Fruit fly (Drosophila melanogaster) whole organism, embryonic: Measurements from ENCODE around the gene CG17803.
A peak's percentile ranks its signal among the peaks of the same experiment; 100 is the strongest.

ENCODE experiments used
- Adf1 ChIP-seq: fragments of 200-800 bp; sonication (Bioruptor generic); IDR thresholded peaks from 2 replicates; pipeline ENCODE4 v1.3.6; 2022; ENCODE audit warnings: missing biosample characterization, missing genetic modification characterization
- CG13775 ChIP-seq: fragments of 200-800 bp; sonication (Bioruptor generic); optimal IDR thresholded peaks from 3 replicates; lab custom pipeline; 2017; ENCODE audit warnings: missing biosample characterization, mild to moderate bottlenecking, missing genetic modification characterization
- CG15011 ChIP-seq: fragments of 200-800 bp; sonication (Bioruptor generic); optimal IDR thresholded peaks from 3 replicates; lab custom pipeline; 2018; ENCODE audit warnings: missing biosample characterization, mild to moderate bottlenecking, missing genetic modification characterization
- CG16815 ChIP-seq: fragments of 200-800 bp; sonication (Bioruptor generic); optimal IDR thresholded peaks from 3 replicates; lab custom pipeline; 2017; ENCODE audit warnings: missing biosample characterization, mild to moderate bottlenecking, missing genetic modification characterization
- CG31441 ChIP-seq: fragments of 200-800 bp; sonication (Bioruptor generic); IDR thresholded peaks from 2 replicates; pipeline ENCODE4 v1.3.6; 2022; ENCODE audit warnings: missing biosample characterization, missing genetic modification characterization
- CG32767 ChIP-seq: fragments of 200-800 bp; sonication (Bioruptor generic); IDR thresholded peaks from 2 replicates; pipeline ENCODE4 v1.3.6; 2022; ENCODE audit warnings: missing biosample characterization, missing genetic modification characterization
- CG4360 ChIP-seq: fragments of 200-800 bp; sonication (Bioruptor generic); IDR thresholded peaks from 2 replicates; pipeline ENCODE4 v1.3.6; 2022; ENCODE audit warnings: missing biosample characterization, missing genetic modification characterization
- CG4730 ChIP-seq: fragments of 200-800 bp; sonication (Bioruptor generic); IDR thresholded peaks from 2 replicates; pipeline ENCODE4 v1.3.6; 2022; ENCODE audit warnings: missing biosample characterization, missing genetic modification characterization
- CG5180 ChIP-seq: fragments of 200-800 bp; sonication (Bioruptor generic); optimal IDR thresholded peaks from 3 replicates; lab custom pipeline; 2017; ENCODE audit warnings: missing biosample characterization, missing genetic modification characterization, mild to moderate bottlenecking, moderate library complexity, missing genetic modification reagents
- CG6175 ChIP-seq: fragments of 200-800 bp; sonication (Bioruptor generic); IDR thresholded peaks from 3 replicates; pipeline ENCODE4 v1.3.6; 2022; ENCODE audit warnings: missing biosample characterization, missing genetic modification characterization
- CG6272 ChIP-seq: fragments of 200-800 bp; sonication (Bioruptor generic); IDR thresholded peaks from 2 replicates; pipeline ENCODE4 v1.3.6; 2022; ENCODE audit warnings: missing biosample characterization, missing genetic modification characterization
- CG7745 ChIP-seq: fragments of 200-800 bp; sonication (Bioruptor generic); optimal IDR thresholded peaks from 2 replicates; lab custom pipeline; 2018; ENCODE audit warnings: missing biosample characterization, mild to moderate bottlenecking, missing genetic modification characterization, moderate library complexity
- CG8765 ChIP-seq: fragments of 200-800 bp; sonication (Bioruptor generic); IDR thresholded peaks from 2 replicates; pipeline ENCODE4 v1.3.6; 2022; ENCODE audit warnings: missing biosample characterization, missing genetic modification characterization
- Chrac-16 ChIP-seq: fragments of 200-800 bp; sonication (Bioruptor generic); optimal IDR thresholded peaks from 3 replicates; lab custom pipeline; 2016; ENCODE audit warnings: missing biosample characterization, missing genetic modification characterization
- CkIIα-i1 ChIP-seq: fragments of 200-800 bp; sonication (Bioruptor generic); IDR thresholded peaks from 2 replicates; pipeline ENCODE4 v1.3.6; 2022; ENCODE audit warnings: missing biosample characterization, missing genetic modification characterization
- Dad ChIP-seq: fragments of 200-800 bp; sonication (Bioruptor generic); optimal IDR thresholded peaks from 3 replicates; lab custom pipeline; 2016; ENCODE audit warnings: missing biosample characterization, missing genetic modification characterization
- Deaf1 ChIP-seq: fragments of 200-800 bp; optimal IDR thresholded peaks from 3 replicates; lab custom pipeline; 2019; ENCODE audit warnings: missing biosample characterization, mild to moderate bottlenecking, missing genetic modification characterization, moderate library complexity
- ERR ChIP-seq: fragments of 200-800 bp; sonication (Bioruptor generic); optimal IDR thresholded peaks from 2 replicates; lab custom pipeline; 2016; ENCODE audit warnings: missing biosample characterization, missing genetic modification characterization
- Elba2 ChIP-seq: fragments of 200-800 bp; sonication (Bioruptor generic); optimal IDR thresholded peaks from 3 replicates; lab custom pipeline; 2016; ENCODE audit warnings: missing biosample characterization, missing genetic modification characterization
- HHEX ChIP-seq: fragments of 200-800 bp; sonication (Bioruptor generic); optimal IDR thresholded peaks from 3 replicates; lab custom pipeline; 2017; ENCODE audit warnings: missing biosample characterization, mild to moderate bottlenecking, missing genetic modification characterization, missing genetic modification reagents
- Hand ChIP-seq: fragments of 200-800 bp; sonication (Bioruptor generic); optimal IDR thresholded peaks from 2 replicates; lab custom pipeline; 2017; ENCODE audit warnings: mild to moderate bottlenecking, missing biosample characterization, missing genetic modification reagents, missing genetic modification characterization
- Hey ChIP-seq: fragments of 200-800 bp; sonication (Bioruptor generic); optimal IDR thresholded peaks from 3 replicates; lab custom pipeline; 2018; ENCODE audit warnings: missing biosample characterization, mild to moderate bottlenecking, missing genetic modification characterization
- Hmr ChIP-seq: fragments of 200-800 bp; sonication (Bioruptor generic); optimal IDR thresholded peaks from 3 replicates; lab custom pipeline; 2017; ENCODE audit warnings: mild to moderate bottlenecking, missing biosample characterization, missing genetic modification reagents, missing genetic modification characterization
- Hsf ChIP-seq: fragments of 200-800 bp; sonication (Bioruptor generic); optimal IDR thresholded peaks from 3 replicates; lab custom pipeline; 2016; ENCODE audit warnings: missing biosample characterization, missing genetic modification characterization
- MBD-R2 ChIP-seq: fragments of 200-800 bp; sonication (Bioruptor generic); IDR thresholded peaks from 2 replicates; pipeline ENCODE4 v1.3.6; 2022; ENCODE audit warnings: missing biosample characterization, missing genetic modification characterization
- Med ChIP-seq: fragments of 200-800 bp; sonication (Bioruptor generic); peaks from one replicate; lab custom pipeline; 2016; ENCODE audit warnings: missing biosample characterization, missing genetic modification characterization, mild to moderate bottlenecking, inconsistent platforms, moderate library complexity
- Myb ChIP-seq: fragments of 200-800 bp; sonication (Bioruptor generic); optimal IDR thresholded peaks from 2 replicates; lab custom pipeline; 2016; ENCODE audit warnings: missing biosample characterization, missing genetic modification characterization
- Rfx ChIP-seq: fragments of 200-800 bp; sonication (Bioruptor generic); IDR thresholded peaks from 2 replicates; pipeline ENCODE4 v1.3.6; 2022; ENCODE audit warnings: missing biosample characterization, missing genetic modification characterization
- Trl ChIP-seq, 3 experiments: fragments of >200 bp in 2 of 3; fragments of 200-800 bp in 1 of 3; sonication (Bioruptor generic) in 1 of 3; optimal IDR thresholded peaks; 2 replicates in 1 of 3; 3 replicates in 2 of 3; lab custom pipeline; 2016 to 2017; ENCODE audit warnings: missing biosample characterization in 1 of 3, missing genetic modification characterization in 1 of 3
- abd-A ChIP-seq: fragments of 200-800 bp; sonication (Bioruptor generic); optimal IDR thresholded peaks from 3 replicates; lab custom pipeline; 2019; ENCODE audit warnings: missing biosample characterization, mild to moderate bottlenecking, missing genetic modification characterization, moderate library complexity
- bsh ChIP-seq, 2 experiments: fragments of 200-800 bp; sonication (Bioruptor generic); optimal IDR thresholded peaks; 2 replicates each; lab custom pipeline; 2017 to 2018; ENCODE audit warnings: mild to moderate bottlenecking in 2 of 2, missing biosample characterization in 2 of 2, missing genetic modification characterization in 2 of 2, moderate library complexity in 1 of 2
- caup ChIP-seq: fragments of 200-800 bp; sonication (Bioruptor generic); optimal IDR thresholded peaks from 3 replicates; lab custom pipeline; 2017; ENCODE audit warnings: missing biosample characterization, mild to moderate bottlenecking, missing genetic modification characterization, moderate library complexity; ENCODE audit not compliant: severe bottlenecking
- crol ChIP-seq: fragments of 200-800 bp; sonication (Bioruptor generic); IDR thresholded peaks from 2 replicates; pipeline ENCODE4 v1.3.6; 2022; ENCODE audit warnings: missing biosample characterization, missing genetic modification characterization
- cwo ChIP-seq: fragments of 200-800 bp; sonication (Bioruptor generic); optimal IDR thresholded peaks from 3 replicates; lab custom pipeline; 2017; ENCODE audit warnings: missing biosample characterization, missing genetic modification characterization, mild to moderate bottlenecking, moderate library complexity, missing genetic modification reagents
- dm ChIP-seq: fragments of 200-800 bp; sonication (Bioruptor generic); optimal IDR thresholded peaks from 3 replicates; lab custom pipeline; 2016; ENCODE audit warnings: missing biosample characterization, missing genetic modification characterization
- dysf ChIP-seq: fragments of 200-800 bp; sonication (Bioruptor generic); IDR thresholded peaks from 3 replicates; pipeline ENCODE4 v1.3.6; 2022; ENCODE audit warnings: missing biosample characterization, missing genetic modification characterization
- ewg ChIP-seq: fragments of 200-800 bp; sonication (Bioruptor generic); optimal IDR thresholded peaks from 3 replicates; lab custom pipeline; 2017; ENCODE audit warnings: mild to moderate bottlenecking, missing biosample characterization, missing genetic modification reagents, missing genetic modification characterization
- fd102C ChIP-seq: fragments of 200-800 bp; sonication (Bioruptor generic); optimal IDR thresholded peaks from 2 replicates; lab custom pipeline; 2018; ENCODE audit warnings: missing biosample characterization, mild to moderate bottlenecking, missing genetic modification characterization, moderate library complexity
- kah ChIP-seq: fragments of 200-800 bp; sonication (Bioruptor generic); optimal IDR thresholded peaks from 2 replicates; lab custom pipeline; 2018; ENCODE audit warnings: missing biosample characterization, mild to moderate bottlenecking, missing genetic modification characterization
- org-1 ChIP-seq: fragments of 200-800 bp; sonication (Bioruptor generic); optimal IDR thresholded peaks from 2 replicates; lab custom pipeline; 2017; ENCODE audit warnings: missing biosample characterization, missing genetic modification characterization
- p53 ChIP-seq: fragments of 200-800 bp; sonication (Bioruptor generic); optimal IDR thresholded peaks from 2 replicates; lab custom pipeline; 2016; ENCODE audit warnings: missing biosample characterization, missing genetic modification characterization
- pfk ChIP-seq: fragments of 200-800 bp; sonication (Bioruptor generic); optimal IDR thresholded peaks from 2 replicates; lab custom pipeline; 2018; ENCODE audit warnings: missing biosample characterization, mild to moderate bottlenecking, missing genetic modification characterization, moderate library complexity
- pho ChIP-seq: fragments of 200-800 bp; sonication (Bioruptor generic); optimal IDR thresholded peaks from 2 replicates; lab custom pipeline; 2016; ENCODE audit warnings: missing biosample characterization, missing genetic modification characterization
- pnt ChIP-seq: fragments of 200-800 bp; sonication (Bioruptor generic); optimal IDR thresholded peaks from 3 replicates; lab custom pipeline; 2016; ENCODE audit warnings: missing biosample characterization, missing genetic modification characterization
- row ChIP-seq: fragments of 200-800 bp; sonication (Bioruptor generic); IDR thresholded peaks from 3 replicates; pipeline ENCODE4 v1.3.6; 2022; ENCODE audit warnings: missing biosample characterization, missing genetic modification characterization
- sens ChIP-seq: fragments of 200-800 bp; sonication (Bioruptor generic); peaks from one replicate; lab custom pipeline; 2016; ENCODE audit warnings: missing biosample characterization, missing genetic modification characterization
- sens-2 ChIP-seq: fragments of 200-800 bp; sonication (Bioruptor generic); IDR thresholded peaks from 2 replicates; pipeline ENCODE4 v1.3.6; 2022; ENCODE audit warnings: missing biosample characterization, missing genetic modification characterization
- slbo ChIP-seq: fragments of 200-800 bp; sonication (Bioruptor generic); IDR thresholded peaks from 2 replicates; pipeline ENCODE4 v1.3.6; 2022; ENCODE audit warnings: missing biosample characterization, missing genetic modification characterization
- sob ChIP-seq: fragments of 200-800 bp; sonication (Bioruptor generic); IDR thresholded peaks from 2 replicates; pipeline ENCODE4 v1.3.6; 2022; ENCODE audit warnings: missing biosample characterization, missing genetic modification characterization
- tgo ChIP-seq: fragments of 200-800 bp; sonication (Bioruptor generic); IDR thresholded peaks from 3 replicates; pipeline ENCODE4 v1.3.6; 2022; ENCODE audit warnings: missing biosample characterization, missing genetic modification characterization
- trh ChIP-seq: fragments of 200-800 bp; sonication (Bioruptor generic); optimal IDR thresholded peaks from 2 replicates; lab custom pipeline; 2016; ENCODE audit warnings: missing biosample characterization, missing genetic modification characterization

Gene CG17803

DNA sequence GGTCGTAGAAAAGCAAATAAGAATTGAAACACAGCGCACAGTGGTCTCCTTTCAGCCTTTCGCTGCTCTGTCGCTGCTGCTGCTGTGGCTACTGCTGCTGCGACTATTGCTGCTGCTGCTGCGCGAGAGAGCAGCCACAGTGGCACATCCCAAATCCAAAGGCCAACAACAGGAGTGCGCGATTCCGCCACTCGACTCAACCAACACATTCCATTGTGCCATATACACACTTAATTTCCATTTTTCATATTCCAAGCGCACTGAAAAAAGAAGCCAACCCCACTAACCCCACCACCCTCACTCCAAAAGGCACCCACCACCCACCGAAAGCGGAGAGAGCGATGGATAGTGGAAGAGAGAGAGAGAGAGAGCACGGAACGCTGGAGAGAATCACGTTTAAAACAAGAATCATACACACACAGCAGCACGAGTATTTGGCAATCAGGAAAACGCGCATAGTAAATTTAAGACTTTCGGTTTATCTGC is 25.2 kb downstream of the CG17803 start (continued):
- TF ChIP-seq CG7745 (tag; lab: Kevin White, UChicago): no peak
- no peak for TF ChIP-seq Chrac-16 (GFP tag; lab: Kevin White, UChicago)
- no peak for TF ChIP-seq CG16815 (GFP tag; lab: Kevin White, UChicago)
- no peak for TF ChIP-seq p53 (GFP tag; lab: Kevin White, UChicago)
- TF ChIP-seq CkIIα-i1: no peak
- TF ChIP-seq abd-A (tag; lab: Kevin White, UChicago): peak; percentile 92
- peak; percentile 26; the same call in 1 of the 3 replicates for TF ChIP-seq row
- TF ChIP-seq pnt (GFP tag; lab: Kevin White, UChicago): no peak
- no peak for TF ChIP-seq Hsf (GFP tag; lab: Kevin White, UChicago)
- TF ChIP-seq trh (GFP tag; lab: Kevin White, UChicago): no peak
- peak; percentile 64 for TF ChIP-seq crol (GFP tag; lab: Robert Waterston, UW)
- no peak for TF ChIP-seq ERR (GFP tag; lab: Kevin White, UChicago)
- 0 out of 3 replicates have a peak, but pooled peaks have one; percentile 57 for TF ChIP-seq CG6175 (GFP tag; lab: Robert Waterston, UW)
- no peak for TF ChIP-seq org-1
- no peak for TF ChIP-seq dm (GFP tag; lab: Kevin White, UChicago)
- no peak for TF ChIP-seq CG5180
- TF ChIP-seq sob (GFP tag; lab: Robert Waterston, UW): no peak
- TF ChIP-seq slbo (GFP tag; lab: Robert Waterston, UW): peak; percentile 4; the same call in 1 of the 2 replicates
- no peak for TF ChIP-seq bsh (GFP tag; optimal IDR thresholded peaks at IDR 0.05; lab: Kevin White, UChicago)
- TF ChIP-seq MBD-R2: peak; percentile 20; the same call in 1 of the 2 replicates
- no peak for TF ChIP-seq Myb
- TF ChIP-seq pfk (GFP tag; lab: Kevin White, UChicago): peak; percentile 64
- no peak for TF ChIP-seq dysf (GFP tag; lab: Robert Waterston, UW)
- no peak for TF ChIP-seq Dad
- TF ChIP-seq Deaf1 (tag; lab: Kevin White, UChicago): no peak
- peak; percentile 25 for TF ChIP-seq ewg (GFP tag; lab: Kevin White, UChicago)
- TF ChIP-seq tgo (GFP tag; lab: Robert Waterston, UW): no peak
- TF ChIP-seq Hey: no peak
- TF ChIP-seq CG13775 (GFP tag; lab: Kevin White, UChicago): no peak
- TF ChIP-seq Rfx (GFP tag; lab: Robert Waterston, UW): peak; percentile 33; the same call in 1 of the 2 replicates
- peak; percentile 50; the same call in 1 of the 2 replicates for TF ChIP-seq CG32767 (GFP tag; lab: Robert Waterston, UW)
- no peak for TF ChIP-seq sens-2 (GFP tag; lab: Robert Waterston, UW)
- TF ChIP-seq cwo (GFP tag; lab: Kevin White, UChicago): peak; percentile 43
- TF ChIP-seq CG31441 (GFP tag; lab: Robert Waterston, UW): no peak
- no peak for TF ChIP-seq CG6272 (GFP tag; lab: Robert Waterston, UW)
- TF ChIP-seq Adf1: peak; percentile 86
- TF ChIP-seq pho (GFP tag; lab: Kevin White, UChicago): no peak
- peak; percentile 24 for TF ChIP-seq Hmr (GFP tag; lab: Kevin White, UChicago)
- TF ChIP-seq CG15011 (GFP tag; lab: Kevin White, UChicago): no peak
- TF ChIP-seq Trl (optimal IDR thresholded peaks at IDR 0.05; lab: Kevin White, UChicago): peak; percentile 79 to 88
- TF ChIP-seq Trl (GFP tag; optimal IDR thresholded peaks at IDR 0.05; lab: Kevin White, UChicago): no peak
- no peak for TF ChIP-seq CG4730 (GFP tag; lab: Robert Waterston, UW)
- TF ChIP-seq Hand (GFP tag; lab: Kevin White, UChicago): no peak
- no peak for TF ChIP-seq CG8765 (GFP tag; lab: Robert Waterston, UW)
- TF ChIP-seq fd102C (GFP tag; lab: Kevin White, UChicago): no peak
- no peak for TF ChIP-seq CG4360 (GFP tag; lab: Robert Waterston, UW)
- TF ChIP-seq caup: no peak
- TF ChIP-seq Med: peak; percentile 61
- no peak for TF ChIP-seq HHEX (GFP tag; lab: Kevin White, UChicago)
- no peak for TF ChIP-seq Elba2 (GFP tag; lab: Kevin White, UChicago)
- TF ChIP-seq sens (GFP tag; lab: Kevin White, UChicago): no peak
- no peak for TF ChIP-seq kah (GFP tag; lab: Kevin White, UChicago)
